Fruit fly (Drosophila melanogaster) whole organism, adult: ENCODE measurements around the gene CG4301.

Experiments used
- CG11617 ChIP-seq: fragments of 200-800 bp; sonication (Bioruptor generic); optimal IDR thresholded peaks from 2 replicates; lab custom pipeline; 2017; ENCODE audit warnings: mild to moderate bottlenecking, missing biosample characterization, missing genetic modification reagents, missing genetic modification characterization
- CG12768 ChIP-seq: fragments of 200-800 bp; sonication (Bioruptor generic); optimal IDR thresholded peaks from 2 replicates; lab custom pipeline; 2017; ENCODE audit warnings: missing biosample characterization, missing genetic modification characterization, mild to moderate bottlenecking, moderate library complexity, missing genetic modification reagents
- CG14711 ChIP-seq: fragments of 200-800 bp; sonication (Bioruptor generic); optimal IDR thresholded peaks from 2 replicates; lab custom pipeline; 2018; ENCODE audit warnings: missing biosample characterization, mild to moderate bottlenecking, missing genetic modification characterization, moderate library complexity
- CG1620 ChIP-seq: fragments of 200-800 bp; sonication (Bioruptor generic); optimal IDR thresholded peaks from 2 replicates; lab custom pipeline; 2016; ENCODE audit warnings: missing biosample characterization, missing genetic modification characterization
- CG33017 ChIP-seq: fragments of 200-800 bp; sonication (Bioruptor generic); optimal IDR thresholded peaks from 2 replicates; lab custom pipeline; 2018; ENCODE audit warnings: missing biosample characterization, mild to moderate bottlenecking, missing genetic modification characterization, moderate library complexity
- CG5204 ChIP-seq: fragments of 200-800 bp; sonication (Bioruptor generic); optimal IDR thresholded peaks from 2 replicates; lab custom pipeline; 2016; ENCODE audit warnings: missing biosample characterization, missing genetic modification characterization
- CG7045 ChIP-seq: fragments of 200-800 bp; sonication (Bioruptor generic); optimal IDR thresholded peaks from 2 replicates; lab custom pipeline; 2017; ENCODE audit warnings: missing biosample characterization, mild to moderate bottlenecking, missing genetic modification characterization
- CG7101 ChIP-seq: fragments of 200-800 bp; sonication (Bioruptor generic); optimal IDR thresholded peaks from 2 replicates; lab custom pipeline; 2018; ENCODE audit warnings: missing biosample characterization, mild to moderate bottlenecking, missing genetic modification characterization, moderate library complexity
- Clk ChIP-seq: fragments of 200-800 bp; sonication (Bioruptor generic); optimal IDR thresholded peaks from 2 replicates; lab custom pipeline; 2017; ENCODE audit warnings: missing biosample characterization, missing genetic modification characterization
- Crg-1 ChIP-seq: fragments of 200-800 bp; sonication (Bioruptor generic); optimal IDR thresholded peaks from 2 replicates; lab custom pipeline; 2016; ENCODE audit warnings: missing biosample characterization, missing genetic modification characterization
- Hr96 ChIP-seq: fragments of 200-800 bp; sonication (Bioruptor generic); optimal IDR thresholded peaks from 2 replicates; lab custom pipeline; 2016; ENCODE audit warnings: missing biosample characterization, missing genetic modification characterization
- Mnt ChIP-seq: fragments of 200-800 bp; sonication (Bioruptor generic); optimal IDR thresholded peaks from 2 replicates; lab custom pipeline; 2016; ENCODE audit warnings: missing biosample characterization, mild to moderate bottlenecking, missing genetic modification characterization
- bab1 ChIP-seq: fragments of 200-800 bp; sonication (Bioruptor generic); optimal IDR thresholded peaks from 3 replicates; lab custom pipeline; 2019; ENCODE audit warnings: missing biosample characterization, mild to moderate bottlenecking, missing genetic modification characterization, moderate library complexity
- cic ChIP-seq: fragments of 200-800 bp; sonication (Bioruptor generic); optimal IDR thresholded peaks from 2 replicates; lab custom pipeline; 2017; ENCODE audit warnings: missing biosample characterization, mild to moderate bottlenecking, missing genetic modification characterization, moderate library complexity
- cnc ChIP-seq, 2 experiments: fragments of >200 bp; optimal IDR thresholded peaks; 2 replicates each; lab custom pipeline; 2017
- kay ChIP-seq: fragments of 200-800 bp; sonication (Bioruptor generic); peaks from one replicate; lab custom pipeline; 2016; ENCODE audit warnings: missing biosample characterization, missing genetic modification characterization, borderline replicate concordance
- ovo ChIP-seq: fragments of 200-800 bp; sonication (Bioruptor generic); optimal IDR thresholded peaks from 2 replicates; lab custom pipeline; 2016; ENCODE audit warnings: missing biosample characterization, missing genetic modification characterization
- pad ChIP-seq: fragments of 200-800 bp; sonication (Bioruptor generic); optimal IDR thresholded peaks from 3 replicates; lab custom pipeline; 2017; ENCODE audit warnings: missing biosample characterization, missing genetic modification characterization, mild to moderate bottlenecking, moderate library complexity, missing genetic modification reagents
- tj ChIP-seq: fragments of 200-800 bp; sonication (Bioruptor generic); optimal IDR thresholded peaks from 3 replicates; lab custom pipeline; 2017; ENCODE audit warnings: missing biosample characterization, mild to moderate bottlenecking, missing genetic modification characterization, moderate library complexity
- toe ChIP-seq: fragments of 200-800 bp; sonication (Bioruptor generic); optimal IDR thresholded peaks from 2 replicates; lab custom pipeline; 2016; ENCODE audit warnings: missing biosample characterization, missing genetic modification characterization

Gene CG4301

dm6 chrX:16373541-16373940 is 31.8 kb upstream of the CG4301 start:
- TF ChIP-seq Crg-1 (GFP tag; lab: Kevin White, UChicago) (no peak), CG1620 (GFP tag; lab: Kevin White, UChicago) (no peak), CG11617 (GFP tag; lab: Kevin White, UChicago) (no peak), toe (no peak), CG12768 (GFP tag; lab: Kevin White, UChicago) (no peak), Clk (no peak), ovo (GFP tag; lab: Kevin White, UChicago) (no peak), CG5204 (GFP tag; lab: Kevin White, UChicago) (no peak), kay (GFP tag; lab: Kevin White, UChicago) (no peak), tj (GFP tag; lab: Kevin White, UChicago) (peak; percentile 6), bab1 (GFP tag; lab: Kevin White, UChicago) (peak; percentile 13), cic (no peak), pad (no peak), cnc (optimal IDR thresholded peaks at IDR 0.05; lab: Kevin White, UChicago) (no peak), CG14711 (tag; lab: Kevin White, UChicago) (peak; percentile 34), CG33017 (tag; lab: Kevin White, UChicago) (no peak), Mnt (GFP tag; lab: Kevin White, UChicago) (no peak), CG7101 (peak; percentile 6), CG7045 (GFP tag; lab: Kevin White, UChicago) (no peak), Hr96 (GFP tag; lab: Kevin White, UChicago) (no peak)

DNA sequence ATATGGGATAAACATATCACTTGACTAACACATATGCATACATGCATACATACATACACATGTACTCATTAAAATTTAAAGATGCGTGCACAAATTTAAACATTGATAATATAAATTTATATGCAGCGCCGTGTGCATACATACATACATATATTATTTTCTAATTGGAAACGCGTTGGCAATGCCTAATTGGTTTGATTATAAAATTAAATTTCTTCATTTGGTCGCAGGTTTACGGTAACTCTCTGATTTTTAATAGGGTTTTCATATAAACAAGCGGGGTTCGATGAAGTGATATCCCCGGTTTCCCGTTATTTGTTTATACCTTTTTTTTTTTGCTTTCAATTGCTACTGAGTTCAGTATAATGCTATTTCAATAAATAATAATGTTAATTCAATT is 31.2 kb upstream of the CG4301 start:
- TF ChIP-seq tj (GFP tag; lab: Kevin White, UChicago) (no peak), kay (GFP tag; lab: Kevin White, UChicago) (peak; percentile 58), CG7101 (no peak), pad (peak; percentile 20)

dm6 chrX:16383667-16384515 is 21.4 kb upstream of the CG4301 start:
- peak; percentile 50 for TF ChIP-seq CG33017 (tag; lab: Kevin White, UChicago)
- TF ChIP-seq bab1 (GFP tag; lab: Kevin White, UChicago) = no peak
- peak; percentile 46 for TF ChIP-seq CG1620 (GFP tag; lab: Kevin White, UChicago)
- no peak for TF ChIP-seq Mnt (GFP tag; lab: Kevin White, UChicago)
- no peak for TF ChIP-seq Hr96 (GFP tag; lab: Kevin White, UChicago)
- TF ChIP-seq tj (GFP tag; lab: Kevin White, UChicago) = peak; percentile 38
- TF ChIP-seq CG12768 (GFP tag; lab: Kevin White, UChicago) = no peak
- TF ChIP-seq cic = peak; percentile 10
- peak; percentile 73 for TF ChIP-seq CG14711 (tag; lab: Kevin White, UChicago)
- TF ChIP-seq Clk = no peak
- peak; percentile 63 for TF ChIP-seq ovo (GFP tag; lab: Kevin White, UChicago)
- TF ChIP-seq CG7101 = peak; percentile 89
- no peak for TF ChIP-seq toe
- TF ChIP-seq cnc (optimal IDR thresholded peaks at IDR 0.05; lab: Kevin White, UChicago) = no peak
- TF ChIP-seq CG7045 (GFP tag; lab: Kevin White, UChicago) = peak; percentile 38
- TF ChIP-seq kay (GFP tag; lab: Kevin White, UChicago) = peak; percentile 94
- TF ChIP-seq CG11617 (GFP tag; lab: Kevin White, UChicago) = peak; percentile 11
- TF ChIP-seq CG5204 (GFP tag; lab: Kevin White, UChicago) = no peak
- peak; percentile 41 for TF ChIP-seq pad
- TF ChIP-seq Crg-1 (GFP tag; lab: Kevin White, UChicago) = peak; percentile 77

- TF ChIP-seq toe = peak; percentile 67
- TF ChIP-seq cnc (optimal IDR thresholded peaks at IDR 0.05; lab: Kevin White, UChicago) = no peak
- peak; percentile 48 for TF ChIP-seq CG12768 (GFP tag; lab: Kevin White, UChicago)
- TF ChIP-seq CG14711 (tag; lab: Kevin White, UChicago) = peak; percentile 61
- TF ChIP-seq cic = no peak
- TF ChIP-seq CG1620 (GFP tag; lab: Kevin White, UChicago) = peak; percentile 69
- peak; percentile 21 for TF ChIP-seq CG7045 (GFP tag; lab: Kevin White, UChicago)
- peak; percentile 58 for TF ChIP-seq pad
- TF ChIP-seq CG5204 (GFP tag; lab: Kevin White, UChicago) = peak; percentile 38
- TF ChIP-seq CG7101 = peak; percentile 75
- peak; percentile 3 for TF ChIP-seq Mnt (GFP tag; lab: Kevin White, UChicago)
- no peak for TF ChIP-seq Hr96 (GFP tag; lab: Kevin White, UChicago)
- TF ChIP-seq ovo (GFP tag; lab: Kevin White, UChicago) = peak; percentile 60
- peak; percentile 53 for TF ChIP-seq CG11617 (GFP tag; lab: Kevin White, UChicago)
- no peak for TF ChIP-seq kay (GFP tag; lab: Kevin White, UChicago)
- TF ChIP-seq Clk = no peak
- peak; percentile 32 for TF ChIP-seq tj (GFP tag; lab: Kevin White, UChicago)
- peak; percentile 24 for TF ChIP-seq CG33017 (tag; lab: Kevin White, UChicago)
- no peak for TF ChIP-seq bab1 (GFP tag; lab: Kevin White, UChicago)
- peak; percentile 76 for TF ChIP-seq Crg-1 (GFP tag; lab: Kevin White, UChicago)
Measured at dm6 chrX:16384843-16385726, 20.2 kb upstream of the CG4301 start, which contains the start of the genes CG9992 and CG4239. Gene CG9992, minus strand, starts transcription at chrX:16384908. Gene CG4239, plus strand, starts transcription at chrX:16385278.
